Fruit fly (Drosophila melanogaster): Measurements from ENCODE around the gene CG9021.

CG9021 gene

dm6 chr2L:5902898-5903297 is 1.6 kb downstream of the CG9021 start:
- no peak for TF ChIP-seq noc (tag; optimal IDR thresholded peaks at IDR 0.05)

- no peak for TF ChIP-seq noc (tag; optimal IDR thresholded peaks at IDR 0.05)
These were observed 2.9 kb downstream of the CG9021 start for dm6 chr2L:5901553-5901952.

- no peak for TF ChIP-seq noc (tag; optimal IDR thresholded peaks at IDR 0.05)
These were observed 5.2 kb downstream of the CG9021 start for dm6 chr2L:5899170-5899708.

dm6 chr2L:5894533-5894932 is 10.0 kb downstream of the CG9021 start:
- TF ChIP-seq noc (tag; optimal IDR thresholded peaks at IDR 0.05): no peak

- TF ChIP-seq noc (tag; optimal IDR thresholded peaks at IDR 0.05): no peak
These were observed 10.7 kb downstream of the CG9021 start, which contains the start of gene Acp26Aa for dm6 chr2L:5893796-5894195. Gene Acp26Aa, minus strand, starts transcription at chr2L:5893896.

- no peak for TF ChIP-seq noc (tag; optimal IDR thresholded peaks at IDR 0.05)
These were observed 11.7 kb downstream of the CG9021 start, which contains the start of gene Acp26Ab for dm6 chr2L:5892762-5893161. Gene Acp26Ab, minus strand, starts transcription at chr2L:5892862.

- no peak for TF ChIP-seq noc (tag; optimal IDR thresholded peaks at IDR 0.05)
These were observed 13.9 kb downstream of the CG9021 start for dm6 chr2L:5890556-5890955.

- TF ChIP-seq noc (tag; optimal IDR thresholded peaks at IDR 0.05): no peak
These were observed 17.5 kb downstream of the CG9021 start for dm6 chr2L:5886955-5887354.

dm6 chr2L:5885702-5886101 is 18.8 kb downstream of the CG9021 start, which contains the start of gene CG9029:
Gene CG9029, plus strand, starts transcription at chr2L:5886002.
- no peak for TF ChIP-seq noc (tag; optimal IDR thresholded peaks at IDR 0.05)

dm6 chr2L:5884674-5885073 is 19.8 kb downstream of the CG9021 start, which contains the start of the genes Sfp26Ac and CG43185:
Gene Sfp26Ac, minus strand, starts transcription at chr2L:5884774.
Gene CG43185, plus strand, starts transcription at chr2L:5884888.
- no peak for TF ChIP-seq noc (tag; optimal IDR thresholded peaks at IDR 0.05)

dm6 chr2L:5883441-5883840 is 21.0 kb downstream of the CG9021 start, which contains the start of gene CG44574:
Gene CG44574, plus strand, starts transcription at chr2L:5883741.
- no peak for TF ChIP-seq noc (tag; optimal IDR thresholded peaks at IDR 0.05)

dm6 chr2L:5881181-5881580 is 23.3 kb downstream of the CG9021 start:
- no peak for TF ChIP-seq noc (tag; optimal IDR thresholded peaks at IDR 0.05)

- peak; percentile 65 for TF ChIP-seq noc (tag; optimal IDR thresholded peaks at IDR 0.05)
These were observed 25.0 kb downstream of the CG9021 start, which contains the start of gene rau for dm6 chr2L:5879363-5879934. Gene rau, minus strand, starts transcription at chr2L:5879498.

dm6 chr2L:5876474-5877067 is 27.9 kb downstream of the CG9021 start:
- TF ChIP-seq noc (tag; optimal IDR thresholded peaks at IDR 0.05): peak; percentile 49

- no peak for TF ChIP-seq noc (tag; optimal IDR thresholded peaks at IDR 0.05)
These were observed 33.4 kb downstream of the CG9021 start for dm6 chr2L:5870838-5871702.

- TF ChIP-seq noc (tag; optimal IDR thresholded peaks at IDR 0.05): no peak
These were observed 37.7 kb downstream of the CG9021 start for dm6 chr2L:5866791-5867190.
